Fruit fly (Drosophila melanogaster): ENCODE data around the gene Tim9a.

Tim9a gene

dm6 chrX:13390465-13391173, 5.6 kb downstream of the Tim9a start (continued):
- peak; percentile 55 for TF ChIP-seq CG17829 (tag; optimal IDR thresholded peaks at IDR 0.05)
- peak; percentile 1 for TF ChIP-seq Chrac-16 (GFP tag; optimal IDR thresholded peaks at IDR 0.05)
- TF ChIP-seq Ets97D (GFP tag; optimal IDR thresholded peaks at IDR 0.05): no peak
- no peak for TF ChIP-seq Hey (tag; optimal IDR thresholded peaks at IDR 0.05)
- TF ChIP-seq ase (GFP tag; IDR thresholded peaks at IDR 0.05): peak; percentile 45; the same call in 2 of the 3 replicates
- TF ChIP-seq H2.0 (GFP tag; IDR thresholded peaks at IDR 0.05): peak; percentile 61; the same call in 1 of the 2 replicates
- TF ChIP-seq her (GFP tag; optimal IDR thresholded peaks at IDR 0.05): no peak
- TF ChIP-seq Hmr (GFP tag; optimal IDR thresholded peaks at IDR 0.05): peak; percentile 85
- TF ChIP-seq row (GFP tag; IDR thresholded peaks at IDR 0.05): peak; percentile 77
- peak in 1 of 2 experiments; percentile 10 for TF ChIP-seq Trl (optimal IDR thresholded peaks at IDR 0.05)
- TF ChIP-seq Trl (GFP tag; optimal IDR thresholded peaks at IDR 0.05): no peak
- peak; percentile 63 for TF ChIP-seq scrt (GFP tag; optimal IDR thresholded peaks at IDR 0.05)
- peak; percentile 29 for TF ChIP-seq Ssrp (tag; optimal IDR thresholded peaks at IDR 0.05)
- TF ChIP-seq cg (GFP tag; optimal IDR thresholded peaks at IDR 0.05): peak; percentile 18
- TF ChIP-seq Ravus (GFP tag; IDR thresholded peaks at IDR 0.05): peak; percentile 50
- TF ChIP-seq CG1024 (GFP tag; IDR thresholded peaks at IDR 0.05): 0 out of 2 replicates have a peak, but pooled peaks have one; percentile 23
- no peak for TF ChIP-seq pan (optimal IDR thresholded peaks at IDR 0.05)
- peak in 1 of 2 experiments; percentile 70 for TF ChIP-seq pan (GFP tag; optimal IDR thresholded peaks at IDR 0.05 in 1 of 2, IDR thresholded peaks at IDR 0.05 in 1 of 2)
- peak; percentile 80 for TF ChIP-seq CG8924 (tag; optimal IDR thresholded peaks at IDR 0.05)
- 0 out of 2 replicates have a peak, but pooled peaks have one; percentile 35 for TF ChIP-seq CG10321 (GFP tag; IDR thresholded peaks at IDR 0.05)
- TF ChIP-seq Lhr (GFP tag; optimal IDR thresholded peaks at IDR 0.05): no peak
- no peak for TF ChIP-seq CG2202 (tag; optimal IDR thresholded peaks at IDR 0.05)
- TF ChIP-seq aop (GFP tag; IDR thresholded peaks at IDR 0.05): no peak
- peak; percentile 83 for TF ChIP-seq fd3F (GFP tag; optimal IDR thresholded peaks at IDR 0.05)
- peak; percentile 13 for TF ChIP-seq CG12942 (GFP tag; optimal IDR thresholded peaks at IDR 0.05)
- TF ChIP-seq ara (GFP tag; IDR thresholded peaks at IDR 0.05): 0 out of 2 replicates have a peak, but pooled peaks have one; percentile 11
- TF ChIP-seq CG34422 (GFP tag; IDR thresholded peaks at IDR 0.05): peak; percentile 59; the same call in 2 of the 3 replicates
- no peak for TF ChIP-seq gcm2 (GFP tag; optimal IDR thresholded peaks at IDR 0.05)
- peak; percentile 57 for TF ChIP-seq D19A (tag; optimal IDR thresholded peaks at IDR 0.05)
- peak; percentile 60 for TF ChIP-seq CG6689 (GFP tag; IDR thresholded peaks at IDR 0.05)
- TF ChIP-seq HLH3B (GFP tag; IDR thresholded peaks at IDR 0.05): peak; percentile 61
- peak; percentile 78; the same call in 2 of the 3 replicates for TF ChIP-seq dysf (GFP tag; IDR thresholded peaks at IDR 0.05)
- TF ChIP-seq danr (GFP tag; IDR thresholded peaks at IDR 0.05): 0 out of 2 replicates have a peak, but pooled peaks have one; percentile 30
- peak; percentile 85 for TF ChIP-seq Dek (tag; optimal IDR thresholded peaks at IDR 0.05)
- peak; percentile 53 for TF ChIP-seq Sox102F (GFP tag; optimal IDR thresholded peaks at IDR 0.05)
- no peak for TF ChIP-seq zfh1 (GFP tag; IDR thresholded peaks at IDR 0.05)
- TF ChIP-seq tin (GFP tag; optimal IDR thresholded peaks at IDR 0.05): peak; percentile 7
- TF ChIP-seq cas (GFP tag; IDR thresholded peaks at IDR 0.05): peak; percentile 68; the same call in 1 of the 2 replicates
- peak; percentile 37 for TF ChIP-seq CG12104 (GFP tag; optimal IDR thresholded peaks at IDR 0.05)
- TF ChIP-seq CG12659 (GFP tag; optimal IDR thresholded peaks at IDR 0.05): peak; percentile 75
- no peak for TF ChIP-seq CG3065 (GFP tag; optimal IDR thresholded peaks at IDR 0.05)
- peak; percentile 18 for TF ChIP-seq gcm (GFP tag; optimal IDR thresholded peaks at IDR 0.05)
- peak; percentile 27 for TF ChIP-seq sens (GFP tag)
- TF ChIP-seq phol (tag; optimal IDR thresholded peaks at IDR 0.05): peak; percentile 33
- peak; percentile 85 for TF ChIP-seq Meics (GFP tag; optimal IDR thresholded peaks at IDR 0.05)
- peak; percentile 67; the same call in 1 of the 2 replicates for TF ChIP-seq MBD-R2 (GFP tag; IDR thresholded peaks at IDR 0.05)
- TF ChIP-seq CG2199 (GFP tag; IDR thresholded peaks at IDR 0.05): no peak
- 0 out of 2 replicates have a peak, but pooled peaks have one; percentile 28 for TF ChIP-seq CG17328 (GFP tag; IDR thresholded peaks at IDR 0.05)
- peak; percentile 21 for TF ChIP-seq nom (GFP tag; optimal IDR thresholded peaks at IDR 0.05)
- TF ChIP-seq CG18262 (tag; optimal IDR thresholded peaks at IDR 0.05): peak; percentile 48
